Worm (Caenorhabditis elegans) whole organism, L4 larva: Measurements from ENCODE around the gene tpp-2.
A peak's percentile ranks its signal among the peaks of the same experiment; 100 is the strongest.

Experiments used
- D1046.2 ChIP-seq: fragments of 200-800 bp; sonication (Bioruptor generic); IDR thresholded peaks from 2 replicates; pipeline ENCODE4 v1.3.6; 2022; ENCODE audit warnings: missing genetic modification characterization, missing compliant biosample characterization
- F26F4.8 ChIP-seq: fragments of 200-800 bp; sonication (Bioruptor generic); conservative IDR thresholded peaks from 2 replicates; pipeline ENCODE4 v1.3.6; 2022; ENCODE audit warnings: missing genetic modification characterization, missing compliant biosample characterization
- T20F7.1 ChIP-seq: fragments of 200-800 bp; sonication (Bioruptor generic); optimal IDR thresholded peaks from 2 replicates; lab custom pipeline; 2018; ENCODE audit warnings: mild to moderate bottlenecking, missing genetic modification characterization, missing compliant biosample characterization
- T26A8.4 ChIP-seq: fragments of 200-800 bp; sonication (Bioruptor generic); IDR thresholded peaks from 2 replicates; pipeline ENCODE4 v1.3.6; 2022; ENCODE audit warnings: missing genetic modification characterization, missing compliant biosample characterization
- arid-1 ChIP-seq: fragments of 200-800 bp; sonication (Bioruptor generic); conservative IDR thresholded peaks from 2 replicates; pipeline ENCODE4 v1.3.6; 2022; ENCODE audit warnings: missing genetic modification reagents, missing genetic modification characterization, missing compliant biosample characterization
- ceh-44 ChIP-seq: fragments of 200-800 bp; sonication (Bioruptor generic); IDR thresholded peaks from 2 replicates; pipeline ENCODE4 v1.3.6; 2022; ENCODE audit warnings: missing genetic modification reagents, missing genetic modification characterization, missing compliant biosample characterization
- ces-1 ChIP-seq: fragments of 150-350 bp; sonication (generic microtip); optimal IDR thresholded peaks from 4 replicates; lab custom pipeline; 2014; ENCODE audit warnings: missing biosample characterization, missing genetic modification reagents, missing genetic modification characterization
- ctbp-1 ChIP-seq: fragments of 200-800 bp; sonication (Bioruptor generic); IDR thresholded peaks from 2 replicates; pipeline ENCODE4 v1.3.6; 2022; ENCODE audit warnings: missing genetic modification reagents, missing genetic modification characterization, missing compliant biosample characterization
- daf-12 ChIP-seq: fragments of 150-350 bp; optimal IDR thresholded peaks from 2 replicates; lab custom pipeline; 2014; ENCODE audit warnings: missing biosample characterization, missing genetic modification reagents, missing genetic modification characterization
- daf-16 ChIP-seq, 3 experiments: sonication (generic microtip); optimal IDR thresholded peaks; 2 replicates each; lab custom pipeline; 2016 to 2017; ENCODE audit warnings: missing genetic modification characterization in 3 of 3, missing genetic modification reagents in 3 of 3, mild to moderate bottlenecking in 2 of 3, missing compliant biosample characterization in 2 of 3, missing biosample characterization in 1 of 3, moderate library complexity in 1 of 3
- dmd-6 ChIP-seq: fragments of 200-800 bp; sonication (Bioruptor generic); IDR thresholded peaks from 2 replicates; pipeline ENCODE4 v1.3.6; 2022; ENCODE audit warnings: missing genetic modification reagents, missing genetic modification characterization, missing compliant biosample characterization
- dmd-9 ChIP-seq: fragments of 200-800 bp; sonication (Bioruptor generic); IDR thresholded peaks from 2 replicates; pipeline ENCODE4 v1.3.6; 2022; ENCODE audit warnings: missing genetic modification reagents, missing genetic modification characterization, missing compliant biosample characterization
- dpl-1 ChIP-seq: fragments of 150-350 bp; optimal IDR thresholded peaks from 2 replicates; lab custom pipeline; 2014; ENCODE audit warnings: missing biosample characterization, missing genetic modification reagents, missing genetic modification characterization
- duxl-1 ChIP-seq: sonication (generic microtip); optimal IDR thresholded peaks from 2 replicates; lab custom pipeline; 2016; ENCODE audit warnings: mild to moderate bottlenecking, missing genetic modification characterization, moderate library complexity, missing compliant biosample characterization; ENCODE audit not compliant: poor library complexity
- dve-1 ChIP-seq: sonication (generic microtip); optimal IDR thresholded peaks from 2 replicates; lab custom pipeline; 2017; ENCODE audit warnings: antibody characterized with exemption, mild to moderate bottlenecking, missing genetic modification characterization, missing compliant biosample characterization; ENCODE audit not compliant: insufficient read depth
- hlh-11 ChIP-seq: fragments of 200-800 bp; sonication (Bioruptor generic); optimal IDR thresholded peaks from 2 replicates; lab custom pipeline; 2018; ENCODE audit warnings: mild to moderate bottlenecking, missing genetic modification characterization, missing compliant biosample characterization
- hlh-30 ChIP-seq: sonication (generic microtip); optimal IDR thresholded peaks from 2 replicates; lab custom pipeline; 2017; ENCODE audit warnings: antibody characterized with exemption, mild to moderate bottlenecking, missing genetic modification characterization, missing compliant biosample characterization; ENCODE audit not compliant: insufficient read depth
- hmg-1.1 ChIP-seq: fragments of 200-800 bp; sonication (Bioruptor generic); IDR thresholded peaks from 2 replicates; pipeline ENCODE4 v1.3.6; 2022; ENCODE audit warnings: missing genetic modification reagents, missing genetic modification characterization, missing compliant biosample characterization
- lin-29 ChIP-seq: fragments of 200-800 bp; sonication (Bioruptor generic); IDR thresholded peaks from 2 replicates; pipeline ENCODE4 v1.3.6; 2022; ENCODE audit warnings: missing genetic modification reagents, missing genetic modification characterization, missing compliant biosample characterization
- lin-38 ChIP-seq: fragments of 200-800 bp; sonication (Bioruptor generic); IDR thresholded peaks from 2 replicates; pipeline ENCODE4 v1.3.6; 2022; ENCODE audit warnings: missing genetic modification reagents, missing genetic modification characterization, missing compliant biosample characterization
- lin-39 ChIP-seq: fragments of 150-350 bp; optimal IDR thresholded peaks from 2 replicates; lab custom pipeline; 2014; ENCODE audit warnings: missing biosample characterization, missing genetic modification reagents, missing genetic modification characterization
- lir-3 ChIP-seq: sonication (generic microtip); optimal IDR thresholded peaks from 2 replicates; lab custom pipeline; 2016; ENCODE audit warnings: mild to moderate bottlenecking, missing genetic modification characterization, missing compliant biosample characterization
- madf-5 ChIP-seq, 2 experiments: fragments of 200-800 bp; sonication (Bioruptor generic); IDR thresholded peaks; 2 replicates each; pipeline ENCODE4 v1.3.6; 2022; ENCODE audit warnings: missing compliant biosample characterization in 2 of 2, missing genetic modification characterization in 2 of 2
- madf-9 ChIP-seq: fragments of 200-800 bp; sonication (Bioruptor generic); conservative IDR thresholded peaks from 2 replicates; pipeline ENCODE4 v1.3.6; 2022; ENCODE audit warnings: missing genetic modification reagents, missing genetic modification characterization, missing compliant biosample characterization
- mep-1 ChIP-seq: fragments of 150-350 bp; sonication (generic microtip); optimal IDR thresholded peaks from 3 replicates; lab custom pipeline; 2014; ENCODE audit warnings: missing biosample characterization, missing genetic modification characterization
- mes-2 ChIP-seq: sonication (generic microtip); optimal IDR thresholded peaks from 2 replicates; lab custom pipeline; 2016; ENCODE audit warnings: missing genotype, mild to moderate bottlenecking, missing genetic modification characterization, missing compliant biosample characterization; ENCODE audit not compliant: poor library complexity, severe bottlenecking
- nhr-10 ChIP-seq: fragments of 150-350 bp; optimal IDR thresholded peaks from 2 replicates; lab custom pipeline; 2014; ENCODE audit warnings: missing biosample characterization, missing genetic modification characterization
- nhr-102 ChIP-seq: sonication (generic microtip); optimal IDR thresholded peaks from 2 replicates; lab custom pipeline; 2016; ENCODE audit warnings: mild to moderate bottlenecking, missing genetic modification characterization, moderate library complexity, missing compliant biosample characterization
- nhr-11 ChIP-seq: fragments of 150-350 bp; optimal IDR thresholded peaks from 2 replicates; lab custom pipeline; 2014; ENCODE audit warnings: missing biosample characterization, missing genetic modification characterization
- nhr-28 ChIP-seq: fragments of 150-350 bp; optimal IDR thresholded peaks from 2 replicates; lab custom pipeline; 2014; ENCODE audit warnings: missing biosample characterization, missing genetic modification characterization
- nhr-41 ChIP-seq: fragments of 200-800 bp; sonication (Bioruptor generic); IDR thresholded peaks from 2 replicates; pipeline ENCODE4 v1.3.6; 2022; ENCODE audit warnings: missing genetic modification reagents, missing genetic modification characterization, missing compliant biosample characterization
- nhr-42 ChIP-seq: fragments of 200-800 bp; sonication (Bioruptor generic); IDR thresholded peaks from 2 replicates; pipeline ENCODE4 v1.3.6; 2022; ENCODE audit warnings: missing genetic modification characterization, missing compliant biosample characterization
- nhr-48 ChIP-seq: sonication (generic microtip); optimal IDR thresholded peaks from 2 replicates; lab custom pipeline; 2016; ENCODE audit warnings: mild to moderate bottlenecking, missing genetic modification characterization, missing compliant biosample characterization
- nhr-6 ChIP-seq: fragments of 150-350 bp; optimal IDR thresholded peaks from 2 replicates; lab custom pipeline; 2014; ENCODE audit warnings: missing biosample characterization, missing genetic modification characterization
- nhr-77 ChIP-seq: fragments of 150-350 bp; optimal IDR thresholded peaks from 2 replicates; lab custom pipeline; 2014; ENCODE audit warnings: missing biosample characterization, missing genetic modification characterization
- pqm-1 ChIP-seq: sonication (generic microtip); optimal IDR thresholded peaks from 2 replicates; lab custom pipeline; 2017; ENCODE audit warnings: missing biosample characterization, missing genetic modification characterization
- rbr-2 ChIP-seq: sonication (generic microtip); optimal IDR thresholded peaks from 2 replicates; lab custom pipeline; 2016; ENCODE audit warnings: missing genotype, missing genetic modification characterization, missing compliant biosample characterization
- saeg-2 ChIP-seq: fragments of 200-800 bp; sonication (Bioruptor generic); IDR thresholded peaks from 2 replicates; pipeline ENCODE4 v1.3.6; 2022; ENCODE audit warnings: missing genetic modification reagents, missing genetic modification characterization, missing compliant biosample characterization
- set-16 ChIP-seq: fragments of 200-800 bp; sonication (Bioruptor generic); IDR thresholded peaks from 2 replicates; pipeline ENCODE4 v1.3.6; 2022; ENCODE audit warnings: missing genetic modification reagents, missing genetic modification characterization, missing compliant biosample characterization
- snpc-1.2 ChIP-seq: fragments of 200-800 bp; sonication (Bioruptor generic); IDR thresholded peaks from 2 replicates; pipeline ENCODE4 v1.3.6; 2022; ENCODE audit warnings: missing genetic modification reagents, missing genetic modification characterization, missing compliant biosample characterization
- spr-1 ChIP-seq: sonication (generic microtip); optimal IDR thresholded peaks from 2 replicates; lab custom pipeline; 2016; ENCODE audit warnings: mild to moderate bottlenecking, missing genetic modification characterization, missing compliant biosample characterization
- spr-3 ChIP-seq: fragments of 200-800 bp; sonication (Bioruptor generic); optimal IDR thresholded peaks from 2 replicates; lab custom pipeline; 2018; ENCODE audit warnings: mild to moderate bottlenecking, missing genetic modification characterization, missing compliant biosample characterization
- tra-1 ChIP-seq: fragments of 200-800 bp; sonication (Bioruptor generic); IDR thresholded peaks from 2 replicates; pipeline ENCODE4 v1.3.6; 2022; ENCODE audit warnings: missing genetic modification reagents, missing genetic modification characterization, missing compliant biosample characterization
- unc-130 ChIP-seq: sonication (generic microtip); optimal IDR thresholded peaks from 2 replicates; lab custom pipeline; 2016; ENCODE audit warnings: missing genetic modification reagents, missing genetic modification characterization, missing compliant biosample characterization
- unc-39 ChIP-seq: sonication (generic microtip); optimal IDR thresholded peaks from 2 replicates; lab custom pipeline; 2017; ENCODE audit warnings: missing biosample characterization, missing genetic modification characterization
- unc-62 ChIP-seq, 3 experiments: fragments of 150-350 bp in 1 of 3; sonication (generic microtip); optimal IDR thresholded peaks in 2 of 3; peaks in 1 of 3; 1 replicate in 1 of 3; 2 replicates in 2 of 3; lab custom pipeline; 2014 to 2017; ENCODE audit warnings: missing biosample characterization in 3 of 3, missing genetic modification characterization in 3 of 3, missing genetic modification reagents in 3 of 3, missing genotype in 1 of 3
- zip-2 ChIP-seq: fragments of 150-350 bp; optimal IDR thresholded peaks from 2 replicates; lab custom pipeline; 2014; ENCODE audit warnings: missing biosample characterization, missing genetic modification characterization
- ztf-11 ChIP-seq: fragments of 150-350 bp; optimal IDR thresholded peaks from 2 replicates; lab custom pipeline; 2014; ENCODE audit warnings: missing biosample characterization, missing genetic modification characterization
- ztf-7 ChIP-seq: fragments of 150-350 bp; optimal IDR thresholded peaks from 2 replicates; lab custom pipeline; 2014; ENCODE audit warnings: missing biosample characterization, missing genetic modification characterization

tpp-2 gene

DNA sequence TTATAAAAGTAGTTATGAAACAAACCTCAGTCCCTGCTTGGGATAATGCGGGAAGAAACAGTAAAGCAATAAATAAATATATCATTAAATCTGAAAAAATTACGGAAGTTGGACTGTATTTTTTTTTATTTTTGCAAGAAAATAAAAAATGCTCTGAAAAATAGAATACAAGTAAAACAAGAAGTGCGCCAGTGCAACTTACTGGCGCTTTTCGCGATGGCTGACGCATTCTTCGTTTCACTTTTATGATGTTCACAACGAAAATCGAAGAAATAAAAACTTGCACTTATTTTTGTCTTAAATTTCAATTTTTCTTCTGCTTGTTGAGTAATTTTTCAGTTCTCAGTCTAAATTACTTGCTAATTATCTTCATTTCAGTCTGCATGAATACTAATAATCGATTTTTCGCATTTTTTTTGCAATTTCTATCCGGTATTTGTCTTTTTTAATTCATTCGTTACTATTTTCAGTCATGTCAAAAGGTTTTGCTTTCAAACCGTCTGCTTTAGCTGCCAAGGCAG lies 49.7 kb downstream of the tpp-2 start, which contains the start of the genes R12C12.6 and ran-5 (continued):
- TF ChIP-seq duxl-1 (tag; lab: Kevin White, UChicago) (peak; percentile 81), unc-130 (GFP tag; lab: Kevin White, UChicago) (peak; percentile 42), set-16 (GFP tag; lab: Robert Waterston, UW) (no peak), nhr-102 (tag; lab: Kevin White, UChicago) (peak; percentile 86), D1046.2 (no peak), zip-2 (peak; percentile 9), dmd-6 (peak; percentile 79), hlh-30 (tag; lab: Kevin White, UChicago) (peak; percentile 71), mep-1 (peak; percentile 87), pqm-1 (tag; lab: Kevin White, UChicago) (peak; percentile 32), madf-9 (GFP tag; lab: Robert Waterston, UW) (0 out of 2 replicates have a peak, but pooled peaks have one; percentile 37), tra-1 (peak; percentile 44; the same call in 1 of the 2 replicates), ceh-44 (GFP tag; lab: Robert Waterston, UW) (no peak), spr-3 (GFP tag; lab: Kevin White, UChicago) (peak; percentile 40), unc-62 (GFP tag; optimal IDR thresholded peaks at IDR 0.05 in 1 of 2; lab: Kevin White, UChicago) (peak in 1 of 2 experiments; percentile 42), unc-62 (tag; optimal IDR thresholded peaks at IDR 0.05; lab: Kevin White, UChicago) (no peak), lin-29 (GFP tag; lab: Robert Waterston, UW) (0 out of 2 replicates have a peak, but pooled peaks have one; percentile 34), lin-38 (GFP tag; lab: Robert Waterston, UW) (peak; percentile 87), daf-12 (tag; lab: Kevin White, UChicago) (no peak), nhr-77 (tag; lab: Kevin White, UChicago) (peak; percentile 32), rbr-2 (tag; lab: Kevin White, UChicago) (peak; percentile 86), dve-1 (tag; lab: Kevin White, UChicago) (peak; percentile 78), F26F4.8 (no peak), nhr-6 (tag; lab: Kevin White, UChicago) (peak; percentile 52), unc-39 (tag; lab: Kevin White, UChicago) (no peak), ztf-7 (tag; lab: Kevin White, UChicago) (peak; percentile 75), ctbp-1 (peak; percentile 63), ces-1 (GFP tag; lab: Kevin White, UChicago) (no peak), madf-5 (GFP tag; IDR thresholded peaks at IDR 0.05; lab: Robert Waterston, UW) (no peak), hmg-1.1 (peak; percentile 66), nhr-11 (tag; lab: Kevin White, UChicago) (peak; percentile 25), nhr-42 (GFP tag; lab: Robert Waterston, UW) (peak; percentile 71; the same call in 1 of the 2 replicates), nhr-28 (tag; lab: Kevin White, UChicago) (peak; percentile 62), ztf-11 (tag; lab: Kevin White, UChicago) (no peak), T26A8.4 (peak; percentile 81), nhr-10 (tag; lab: Kevin White, UChicago) (no peak), dmd-9 (peak; percentile 76), nhr-48 (tag; lab: Kevin White, UChicago) (peak; percentile 81), hlh-11 (tag; lab: Kevin White, UChicago) (peak; percentile 68), saeg-2 (GFP tag; lab: Robert Waterston, UW) (0 out of 2 replicates have a peak, but pooled peaks have one; percentile 12), dpl-1 (peak; percentile 83), nhr-41 (GFP tag; lab: Robert Waterston, UW) (no peak), daf-16 (GFP tag; optimal IDR thresholded peaks at IDR 0.05; lab: Kevin White, UChicago) (peak in 1 of 2 experiments; percentile 46), daf-16 (tag; optimal IDR thresholded peaks at IDR 0.05; lab: Kevin White, UChicago) (peak; percentile 68), snpc-1.2 (GFP tag; lab: Robert Waterston, UW) (no peak), mes-2 (tag; lab: Kevin White, UChicago) (peak; percentile 94), spr-1 (tag; lab: Kevin White, UChicago) (peak; percentile 74), arid-1 (GFP tag; lab: Robert Waterston, UW) (peak; percentile 71; the same call in 1 of the 2 replicates), T20F7.1 (GFP tag; lab: Kevin White, UChicago) (peak; percentile 79), lir-3 (tag; lab: Kevin White, UChicago) (peak; percentile 27), lin-39 (tag; lab: Kevin White, UChicago) (no peak)
- TF ChIP-seq, all 104 proteins: peak for 47
